Fruit fly (Drosophila melanogaster): ENCODE results near the gene Rsod.

Gene Rsod

DNA sequence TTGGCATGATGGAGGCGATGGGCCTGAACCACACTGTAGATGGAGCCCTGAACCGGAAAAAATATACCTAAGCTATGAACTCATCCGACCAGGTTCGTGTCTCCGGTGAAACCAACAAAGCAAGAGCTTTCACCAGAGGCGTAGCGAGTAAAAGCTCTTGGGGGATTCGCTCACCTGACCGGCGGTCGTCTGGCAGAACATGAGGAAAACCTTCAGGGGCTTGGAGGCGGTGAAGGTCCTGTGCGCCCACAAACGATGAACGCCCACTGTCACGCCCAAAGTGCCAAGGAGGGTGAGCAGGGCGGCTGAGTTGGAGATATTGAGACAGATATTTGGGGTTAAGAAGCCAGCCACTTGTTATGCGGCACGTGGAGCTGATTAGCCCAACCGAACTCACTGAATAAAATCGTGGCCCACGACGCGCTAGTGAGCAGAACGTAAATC is 24.6 kb upstream of the Rsod start (continued):
- no peak for TF ChIP-seq CG17568 (GFP tag; optimal IDR thresholded peaks at IDR 0.05)
- no peak for TF ChIP-seq sna (GFP tag; IDR thresholded peaks at IDR 0.05; ENCODE audit: partially characterized antibody)
- no peak for TF ChIP-seq gsb (GFP tag; IDR thresholded peaks at IDR 0.05)
- TF ChIP-seq CG8478 (optimal IDR thresholded peaks at IDR 0.05): no peak
- no peak for TF ChIP-seq CG1792 (GFP tag; optimal IDR thresholded peaks at IDR 0.05)
- TF ChIP-seq Ssrp (tag; optimal IDR thresholded peaks at IDR 0.05): no peak
- TF ChIP-seq CG7556 (GFP tag; optimal IDR thresholded peaks at IDR 0.05): no peak
- peak; percentile 71; the same call in 2 of the 3 replicates for TF ChIP-seq Dbx (GFP tag; IDR thresholded peaks at IDR 0.05)
- TF ChIP-seq CG32532 (GFP tag; IDR thresholded peaks at IDR 0.05): peak; percentile 82
- no peak for TF ChIP-seq CG1233 (GFP tag; optimal IDR thresholded peaks at IDR 0.05)
- peak; percentile 54 for TF ChIP-seq CG13296 (GFP tag; optimal IDR thresholded peaks at IDR 0.05)
- no peak for TF ChIP-seq aop (GFP tag; IDR thresholded peaks at IDR 0.05)
- no peak for TF ChIP-seq Hand (GFP tag; optimal IDR thresholded peaks at IDR 0.05)
- TF ChIP-seq ro (GFP tag; IDR thresholded peaks at IDR 0.05): no peak
- TF ChIP-seq sens-2 (GFP tag; IDR thresholded peaks at IDR 0.05): no peak
- no peak for TF ChIP-seq Stat92E (GFP tag; optimal IDR thresholded peaks at IDR 0.05)
- no peak for TF ChIP-seq CG18619 (GFP tag; optimal IDR thresholded peaks at IDR 0.05)
- no peak for TF ChIP-seq CG5180 (GFP tag; optimal IDR thresholded peaks at IDR 0.05)
- TF ChIP-seq her (GFP tag; optimal IDR thresholded peaks at IDR 0.05): peak; percentile 72
- no peak for TF ChIP-seq mam (GFP tag; optimal IDR thresholded peaks at IDR 0.05)
- TF ChIP-seq Scr (GFP tag; IDR thresholded peaks at IDR 0.05; ENCODE audit: partially characterized antibody): no peak
- TF ChIP-seq yki (optimal IDR thresholded peaks at IDR 0.05): no peak
- peak; percentile 10 for TF ChIP-seq CG17829 (tag; optimal IDR thresholded peaks at IDR 0.05)
- no peak for TF ChIP-seq tap (tag; optimal IDR thresholded peaks at IDR 0.05)
- TF ChIP-seq trem (tag; optimal IDR thresholded peaks at IDR 0.05): no peak
- peak; percentile 55 for TF ChIP-seq grau (tag; optimal IDR thresholded peaks at IDR 0.05)
- no peak for TF ChIP-seq btn (GFP tag; optimal IDR thresholded peaks at IDR 0.05)
- peak; percentile 41 for TF ChIP-seq CG10147 (GFP tag; optimal IDR thresholded peaks at IDR 0.05)
- 0 out of 3 replicates have a peak, but pooled peaks have one; percentile 35 for TF ChIP-seq CG6791 (GFP tag; IDR thresholded peaks at IDR 0.05; ENCODE audit: partially characterized antibody)
- TF ChIP-seq sr (GFP tag; IDR thresholded peaks at IDR 0.05): no peak
- no peak for TF ChIP-seq CG17912 (GFP tag; optimal IDR thresholded peaks at IDR 0.05)
- peak; percentile 75 for TF ChIP-seq vvl (GFP tag; IDR thresholded peaks at IDR 0.05)
- no peak for TF ChIP-seq Dfd (GFP tag; optimal IDR thresholded peaks at IDR 0.05)
- TF ChIP-seq slp2 (GFP tag; optimal IDR thresholded peaks at IDR 0.05): peak; percentile 4
- TF ChIP-seq toy (GFP tag; IDR thresholded peaks at IDR 0.05): 0 out of 2 replicates have a peak, but pooled peaks have one; percentile 27
- peak; percentile 8 for TF ChIP-seq CG12391 (tag; optimal IDR thresholded peaks at IDR 0.05)
- peak; percentile 33 for TF ChIP-seq eyg (GFP tag; optimal IDR thresholded peaks at IDR 0.05)
- no peak for TF ChIP-seq knrl (GFP tag; IDR thresholded peaks at IDR 0.05; ENCODE audit: partially characterized antibody)
- TF ChIP-seq esg (GFP tag; conservative IDR thresholded peaks at IDR 0.05): no peak
- peak; percentile 67 for TF ChIP-seq CG10543 (GFP tag; optimal IDR thresholded peaks at IDR 0.05)
- TF ChIP-seq CG15011 (GFP tag; optimal IDR thresholded peaks at IDR 0.05): no peak
- no peak for TF ChIP-seq sqz (GFP tag; optimal IDR thresholded peaks at IDR 0.05)
- TF ChIP-seq usp (GFP tag; optimal IDR thresholded peaks at IDR 0.05): no peak
- peak; percentile 31; the same call in 1 of the 4 replicates for TF ChIP-seq chinmo (GFP tag; IDR thresholded peaks at IDR 0.05; ENCODE audit: partially characterized antibody)
- no peak for TF ChIP-seq Dip2 (GFP tag; IDR thresholded peaks at IDR 0.05)
- no peak for TF ChIP-seq Sry-β (GFP tag; optimal IDR thresholded peaks at IDR 0.05)
- TF ChIP-seq fd3F (GFP tag; optimal IDR thresholded peaks at IDR 0.05): no peak
- TF ChIP-seq Gug (GFP tag; IDR thresholded peaks at IDR 0.05): peak; percentile 59; the same call in 2 of the 4 replicates
- peak; percentile 40 for TF ChIP-seq CG15601 (tag; optimal IDR thresholded peaks at IDR 0.05)
- TF ChIP-seq NK7.1 (GFP tag; optimal IDR thresholded peaks at IDR 0.05): no peak
- TF ChIP-seq ems (GFP tag; optimal IDR thresholded peaks at IDR 0.05): peak; percentile 31

Measured in whole organism, embryonic.